Fruit fly (Drosophila melanogaster) Kc167 (cell line): ENCODE results near the gene CG11600.

ENCODE experiments used
- Myc ChIP-seq: fragments of >200 bp; optimal IDR thresholded peaks from 2 replicates; lab custom pipeline; 2017; ENCODE audit warnings: missing external identifiers
- Sin3A ChIP-seq: fragments of >200 bp; optimal IDR thresholded peaks from 2 replicates; lab custom pipeline; 2018; ENCODE audit warnings: missing external identifiers
- h ChIP-seq: fragments of >200 bp; optimal IDR thresholded peaks from 3 replicates; lab custom pipeline; 2018; ENCODE audit warnings: missing external identifiers
- insv ChIP-seq: fragments of >200 bp; optimal IDR thresholded peaks from 3 replicates; lab custom pipeline; 2018; ENCODE audit warnings: missing external identifiers
- psq ChIP-seq: fragments of >200 bp; optimal IDR thresholded peaks from 2 replicates; lab custom pipeline; 2017; ENCODE audit warnings: missing external identifiers
- ttk ChIP-seq: sonication (Bioruptor generic); optimal IDR thresholded peaks from 2 replicates; lab custom pipeline; 2017; ENCODE audit warnings: missing external identifiers

Gene CG11600

dm6 chr3R:12634617-12635016 lies 1.7 kb upstream of the CG11600 start, which contains the start of gene CG11598:
Gene CG11598 (plus strand): TSS chr3R:12634917.
- TF ChIP-seq psq (lab: Kevin White, UChicago) (no peak), ttk (lab: Kevin White, UChicago) (no peak)

DNA sequence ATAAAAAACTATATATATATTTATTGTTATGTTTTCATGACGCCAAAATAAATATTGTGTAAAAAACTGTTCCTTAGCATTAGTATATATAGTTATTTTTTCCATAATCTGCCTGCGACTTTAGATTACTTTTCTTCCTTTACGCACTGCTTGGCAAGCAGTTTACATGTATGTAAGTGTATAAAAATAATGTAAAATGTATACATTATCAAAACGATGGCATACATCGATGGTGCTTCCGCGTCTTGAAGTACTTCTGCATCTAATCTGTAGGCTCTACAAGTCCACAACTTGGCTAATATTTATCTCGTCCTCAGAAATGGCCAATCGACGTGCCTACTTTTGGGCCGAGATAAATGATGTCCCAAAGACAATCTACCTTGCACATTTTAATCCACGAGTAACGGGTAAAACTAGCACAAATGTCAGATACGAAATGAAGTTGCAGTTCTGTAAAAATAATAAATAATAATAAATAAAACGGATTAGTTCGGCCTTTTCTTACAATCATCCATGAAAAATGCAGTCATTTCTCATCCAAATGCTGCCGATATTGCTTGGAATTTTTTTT lies 1.7 kb downstream of the CG11600 start, which contains the start of gene CG11608:
Gene CG11608, plus strand, starts transcription at position 521 of the 571 bp plus-strand sequence.
- TF ChIP-seq ttk (lab: Kevin White, UChicago) (no peak), insv (no peak), Myc (no peak), psq (lab: Kevin White, UChicago) (no peak), h (lab: Kevin White, UChicago) (no peak), Sin3A (lab: Kevin White, UChicago) (no peak)

DNA sequence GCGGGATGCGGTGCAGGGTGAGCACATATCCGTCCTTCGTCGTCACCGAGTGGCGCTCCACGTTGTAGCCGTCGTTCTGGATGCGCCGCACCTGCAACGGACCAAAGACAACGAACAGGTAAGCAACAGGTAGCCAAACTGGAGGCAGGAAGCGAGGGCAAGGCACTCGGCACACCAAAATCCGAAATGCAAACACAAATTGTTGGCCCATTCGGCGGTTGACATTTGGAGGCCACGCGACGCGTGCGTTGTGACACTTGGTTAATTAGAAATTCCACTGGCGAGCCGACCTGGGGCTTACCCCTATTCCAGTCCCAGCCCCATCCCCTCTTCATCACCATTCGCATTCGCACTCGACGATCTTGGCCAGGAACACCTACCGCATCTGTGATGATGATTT lies 5.3 kb downstream of the CG11600 start:
- no peak for TF ChIP-seq psq (lab: Kevin White, UChicago)
- no peak for TF ChIP-seq Myc
- TF ChIP-seq Sin3A (lab: Kevin White, UChicago), result no peak
- no peak for TF ChIP-seq insv
- TF ChIP-seq ttk (lab: Kevin White, UChicago), result no peak
- no peak for TF ChIP-seq h (lab: Kevin White, UChicago)

DNA sequence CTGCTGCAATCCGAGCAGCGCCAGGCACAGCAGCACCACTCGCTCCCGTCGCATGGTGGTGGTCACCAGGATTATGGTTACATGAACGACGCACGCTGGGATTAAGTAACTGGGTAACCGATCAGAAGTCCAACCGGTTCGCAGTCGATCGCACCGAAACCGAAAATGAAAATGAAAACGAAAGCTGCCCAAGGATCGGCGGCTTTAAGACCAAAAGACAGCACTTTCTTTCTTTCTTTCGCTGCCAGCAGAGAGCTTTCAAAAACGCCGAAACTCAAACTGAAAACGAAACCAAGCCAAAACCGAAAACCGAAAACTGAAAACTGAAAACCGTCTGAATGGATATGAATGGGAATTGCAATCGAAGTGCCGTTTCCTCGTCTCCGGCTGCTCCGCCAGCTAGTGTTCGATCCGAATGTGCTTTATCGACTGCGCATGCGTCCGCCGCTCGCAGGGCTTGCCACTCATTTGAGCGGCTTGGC lies 5.8 kb downstream of the CG11600 start, which contains the start of gene CG6753:
Gene CG6753, minus strand, starts transcription at position 432 of the 482 bp plus-strand sequence.
- TF ChIP-seq Myc (no peak), psq (lab: Kevin White, UChicago) (no peak), h (lab: Kevin White, UChicago) (no peak), ttk (lab: Kevin White, UChicago) (no peak), Sin3A (lab: Kevin White, UChicago) (no peak), insv (no peak)

DNA sequence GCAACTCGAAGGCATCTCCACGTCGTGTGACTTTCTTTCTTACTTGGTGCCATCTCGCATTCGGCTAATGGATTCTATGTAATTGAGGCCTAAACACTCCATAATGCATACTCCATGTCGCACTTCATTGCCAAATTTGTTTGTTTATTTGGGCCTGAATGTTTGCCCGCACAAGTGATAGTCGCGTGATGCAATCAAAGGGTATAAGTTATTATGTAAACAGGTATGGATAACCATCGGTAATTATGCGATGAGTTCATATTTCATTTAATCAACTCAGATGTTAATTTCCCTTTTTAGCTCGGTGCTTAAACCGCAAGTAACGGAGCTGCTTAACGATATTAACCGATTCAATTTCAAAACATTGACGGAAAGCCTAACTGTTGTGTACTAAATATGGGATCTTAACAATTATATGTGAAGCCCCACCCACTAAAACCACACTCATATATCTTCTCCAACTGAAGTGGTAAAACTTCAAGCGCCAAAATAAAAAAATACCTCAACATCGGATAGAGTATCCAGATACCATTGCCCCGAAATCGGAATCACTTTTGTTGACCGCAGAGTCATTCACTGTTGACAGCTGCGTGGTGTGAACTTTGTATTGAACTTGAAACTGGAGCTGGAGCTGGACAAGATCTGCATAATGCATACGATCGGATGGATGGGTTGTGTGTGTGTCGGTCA lies 8.4 kb downstream of the CG11600 start:
- no peak for TF ChIP-seq h (lab: Kevin White, UChicago)
- no peak for TF ChIP-seq ttk (lab: Kevin White, UChicago)
- TF ChIP-seq insv, result no peak
- TF ChIP-seq psq (lab: Kevin White, UChicago), result no peak
- TF ChIP-seq Myc, result no peak
- no peak for TF ChIP-seq Sin3A (lab: Kevin White, UChicago)

DNA sequence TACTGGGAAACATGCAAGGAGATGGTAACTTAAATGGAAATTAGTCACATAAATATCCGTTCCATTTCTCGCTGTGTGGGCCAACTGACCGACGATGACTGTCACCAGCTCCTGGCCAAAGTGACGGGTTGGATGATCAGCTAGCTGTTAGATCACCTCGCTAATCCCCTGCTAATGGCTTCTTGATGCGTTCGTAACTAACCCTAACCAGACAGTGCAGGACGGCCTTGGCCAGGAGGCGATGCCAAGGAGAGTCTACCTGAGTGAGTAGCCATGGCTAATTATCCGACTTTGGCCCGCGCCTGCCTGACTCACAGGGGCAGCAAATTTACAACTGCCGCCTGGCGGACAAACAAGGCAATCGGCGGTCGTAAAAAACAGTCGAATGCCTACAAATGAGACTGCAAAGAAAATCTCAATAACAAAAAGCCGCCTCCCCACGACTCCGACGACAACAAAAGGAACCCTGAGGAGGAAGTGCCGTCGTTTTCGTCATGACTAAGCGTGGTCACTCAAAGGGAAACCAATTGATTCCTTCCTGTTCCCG lies 9.5 kb downstream of the CG11600 start:
- TF ChIP-seq Sin3A (lab: Kevin White, UChicago), result no peak
- TF ChIP-seq h (lab: Kevin White, UChicago), result no peak
- no peak for TF ChIP-seq psq (lab: Kevin White, UChicago)
- no peak for TF ChIP-seq insv
- TF ChIP-seq ttk (lab: Kevin White, UChicago), result no peak
- no peak for TF ChIP-seq Myc

DNA sequence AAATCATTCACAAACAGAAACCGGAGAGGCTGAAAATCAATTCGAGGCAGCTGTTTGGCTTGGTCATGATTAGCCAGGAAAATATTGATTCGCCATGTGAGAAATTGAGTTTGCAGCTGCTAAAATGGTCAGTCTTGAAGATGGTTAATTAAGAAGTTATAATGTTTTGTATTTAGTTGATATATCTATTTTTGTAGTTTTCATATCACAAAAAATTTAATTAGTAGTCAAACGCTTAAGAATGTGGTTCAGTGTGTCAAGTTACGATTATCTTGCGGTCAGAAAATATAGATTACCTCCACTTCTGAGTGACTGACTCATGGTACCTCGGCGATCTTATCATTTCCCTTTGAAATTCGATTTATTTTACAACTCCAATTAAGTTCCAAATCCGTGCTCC lies 10.6 kb downstream of the CG11600 start:
- TF ChIP-seq insv, result no peak
- no peak for TF ChIP-seq ttk (lab: Kevin White, UChicago)
- TF ChIP-seq psq (lab: Kevin White, UChicago), result no peak
- no peak for TF ChIP-seq Sin3A (lab: Kevin White, UChicago)
- TF ChIP-seq h (lab: Kevin White, UChicago), result no peak
- no peak for TF ChIP-seq Myc

- TF ChIP-seq psq (lab: Kevin White, UChicago) (no peak), Myc (no peak), Sin3A (lab: Kevin White, UChicago) (no peak), ttk (lab: Kevin White, UChicago) (no peak), insv (no peak), h (lab: Kevin White, UChicago) (no peak)
Observed at dm6 chr3R:12647348-12647747, 11.0 kb downstream of the CG11600 start.

- TF ChIP-seq ttk (lab: Kevin White, UChicago) (no peak), insv (no peak), h (lab: Kevin White, UChicago) (no peak), psq (lab: Kevin White, UChicago) (no peak), Myc (no peak), Sin3A (lab: Kevin White, UChicago) (no peak)
Observed at dm6 chr3R:12647954-12648353, 11.6 kb downstream of the CG11600 start, which contains the start of gene Dtg. Gene Dtg (plus strand): TSS chr3R:12648058.

- TF ChIP-seq insv (no peak), Sin3A (lab: Kevin White, UChicago) (no peak), psq (lab: Kevin White, UChicago) (no peak), h (lab: Kevin White, UChicago) (no peak), ttk (lab: Kevin White, UChicago) (no peak), Myc (no peak)
Observed at dm6 chr3R:12649099-12650029, 13.0 kb downstream of the CG11600 start.

dm6 chr3R:12650537-12650936 lies 14.2 kb downstream of the CG11600 start:
- TF ChIP-seq Myc (no peak), psq (lab: Kevin White, UChicago) (no peak), Sin3A (lab: Kevin White, UChicago) (no peak), ttk (lab: Kevin White, UChicago) (no peak), h (lab: Kevin White, UChicago) (no peak), insv (no peak)
